Worm (Caenorhabditis elegans) whole organism, early embryonic: Measurements from ENCODE around the gene col-92.

Experiments used
- aly-1 ChIP-seq: sonication (generic microtip); optimal IDR thresholded peaks from 2 replicates; lab custom pipeline; 2016; ENCODE audit warnings: missing genetic modification characterization, missing compliant biosample characterization
- ama-1 ChIP-seq: fragments of 150-350 bp; optimal IDR thresholded peaks from 2 replicates; lab custom pipeline; 2014
- ceh-36 ChIP-seq: sonication (generic microtip); optimal IDR thresholded peaks from 2 replicates; lab custom pipeline; 2016; ENCODE audit warnings: missing genetic modification characterization, inconsistent platforms, missing compliant biosample characterization
- pes-1 ChIP-seq: fragments of 200-800 bp; sonication (Bioruptor generic); IDR thresholded peaks from 2 replicates; pipeline ENCODE4 v1.3.6; 2022; ENCODE audit warnings: missing genetic modification reagents, missing genetic modification characterization, missing compliant biosample characterization

DNA sequence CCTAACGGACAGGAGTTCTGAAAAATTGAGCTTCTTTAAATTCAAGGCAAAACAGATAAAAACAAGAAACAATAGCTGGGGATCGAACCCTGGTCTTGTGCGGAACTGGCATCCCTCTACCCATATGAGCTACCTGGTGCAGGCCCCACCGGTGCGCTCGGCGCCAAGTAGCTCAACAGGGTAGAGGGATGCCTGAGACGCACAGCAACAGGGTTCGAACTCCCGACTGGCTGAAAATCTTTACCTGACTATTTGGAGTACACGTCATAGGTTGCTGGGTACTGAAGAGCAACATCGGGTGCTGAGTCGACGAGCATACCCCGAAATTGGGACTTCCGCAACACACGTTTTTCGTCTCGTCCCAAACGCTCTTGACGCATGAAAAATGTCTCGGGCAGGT is 20.1 kb downstream of the col-92 start:
- TF ChIP-seq pes-1 (GFP tag; lab: Robert Waterston, UW) (no peak), ceh-36 (no peak), ama-1 (lab: Kevin White, UChicago) (no peak), aly-1 (tag; lab: Kevin White, UChicago) (no peak)
